Worm (Caenorhabditis elegans) whole organism, L4/young adult: ENCODE measurements around the gene srlf-14.

ENCODE experiments used
- W03F9.2 ChIP-seq: fragments of 150-350 bp; optimal IDR thresholded peaks from 2 replicates; lab custom pipeline; 2014; ENCODE audit warnings: missing biosample characterization, missing genetic modification characterization
- dao-5 ChIP-seq: sonication (generic microtip); optimal IDR thresholded peaks from 2 replicates; lab custom pipeline; 2016; ENCODE audit warnings: missing genotype, missing genetic modification characterization, moderate library complexity, missing compliant biosample characterization
- him-1 ChIP-seq: sonication (generic microtip); optimal IDR thresholded peaks from 2 replicates; lab custom pipeline; 2016; ENCODE audit warnings: missing genotype, missing genetic modification reagents, missing genetic modification characterization, missing compliant biosample characterization

- no peak for TF ChIP-seq dao-5 (tag; lab: Kevin White, UChicago)
- TF ChIP-seq him-1, result no peak
- TF ChIP-seq W03F9.2 (tag; lab: Kevin White, UChicago), result no peak
Observed at ce11 chrIV:10851833-10852232, 42.3 kb downstream of the srlf-14 start, which contains the start of gene T11G6.4.
